Fruit fly (Drosophila melanogaster) whole organism, pupa: ENCODE results near the gene heix.

Source experiments
- CG10348 ChIP-seq: fragments of 200-800 bp; sonication (Bioruptor generic); IDR thresholded peaks from 2 replicates; pipeline ENCODE4 v1.3.6; 2022; ENCODE audit warnings: missing biosample characterization, missing genetic modification characterization
- CG12605 ChIP-seq: fragments of 200-800 bp; sonication (Bioruptor generic); IDR thresholded peaks from 2 replicates; pipeline ENCODE4 v1.3.6; 2022; ENCODE audit warnings: missing biosample characterization, missing genetic modification characterization
- CG13204 ChIP-seq: fragments of 200-800 bp; sonication (Bioruptor generic); optimal IDR thresholded peaks from 2 replicates; lab custom pipeline; 2018; ENCODE audit warnings: missing biosample characterization, mild to moderate bottlenecking, missing genetic modification characterization, moderate library complexity
- CG14655 ChIP-seq: fragments of 200-800 bp; sonication (Bioruptor generic); optimal IDR thresholded peaks from 3 replicates; lab custom pipeline; 2017; ENCODE audit warnings: mild to moderate bottlenecking, missing biosample characterization, missing genetic modification reagents, missing genetic modification characterization
- CG15710 ChIP-seq: fragments of 200-800 bp; sonication (Bioruptor generic); optimal IDR thresholded peaks from 2 replicates; lab custom pipeline; 2018; ENCODE audit warnings: missing biosample characterization, mild to moderate bottlenecking, missing genetic modification characterization, moderate library complexity
- CG17806 ChIP-seq: fragments of 200-800 bp; sonication (Bioruptor generic); optimal IDR thresholded peaks from 2 replicates; lab custom pipeline; 2018; ENCODE audit warnings: missing biosample characterization, mild to moderate bottlenecking, missing genetic modification characterization, moderate library complexity
- CG32121 ChIP-seq: fragments of 200-800 bp; sonication (Bioruptor generic); IDR thresholded peaks from 2 replicates; pipeline ENCODE4 v1.3.6; 2022; ENCODE audit warnings: missing biosample characterization, missing genetic modification characterization
- CG34367 ChIP-seq: fragments of 200-800 bp; sonication (Bioruptor generic); optimal IDR thresholded peaks from 2 replicates; lab custom pipeline; 2018; ENCODE audit warnings: missing biosample characterization, mild to moderate bottlenecking, missing genetic modification characterization
- CG4496 ChIP-seq: fragments of 200-800 bp; sonication (Bioruptor generic); IDR thresholded peaks from 3 replicates; pipeline ENCODE4 v1.3.6; 2022; ENCODE audit warnings: missing biosample characterization, missing genetic modification characterization
- CG8159 ChIP-seq: fragments of 200-800 bp; sonication (Bioruptor generic); optimal IDR thresholded peaks from 3 replicates; lab custom pipeline; 2018; ENCODE audit warnings: missing biosample characterization, mild to moderate bottlenecking, missing genetic modification characterization, moderate library complexity
- CG8301 ChIP-seq: fragments of 200-800 bp; sonication (Bioruptor generic); optimal IDR thresholded peaks from 2 replicates; lab custom pipeline; 2018; ENCODE audit warnings: missing biosample characterization, mild to moderate bottlenecking, missing genetic modification characterization
- CG9948 ChIP-seq: fragments of 200-800 bp; sonication (Bioruptor generic); optimal IDR thresholded peaks from 2 replicates; lab custom pipeline; 2018; ENCODE audit warnings: missing biosample characterization, mild to moderate bottlenecking, missing genetic modification characterization, moderate library complexity
- D1 ChIP-seq: fragments of 200-800 bp; sonication (Bioruptor generic); optimal IDR thresholded peaks from 2 replicates; lab custom pipeline; 2018; ENCODE audit warnings: missing biosample characterization, mild to moderate bottlenecking, missing genetic modification characterization, moderate library complexity
- EcR ChIP-seq: fragments of 200-800 bp; sonication (Bioruptor generic); optimal IDR thresholded peaks from 3 replicates; lab custom pipeline; 2019; ENCODE audit warnings: missing biosample characterization, missing genetic modification characterization, mild to moderate bottlenecking, moderate library complexity, missing genetic modification reagents
- Ets98B ChIP-seq: fragments of 200-800 bp; sonication (Bioruptor generic); IDR thresholded peaks from 2 replicates; pipeline ENCODE4 v1.3.6; 2022; ENCODE audit warnings: missing biosample characterization, missing genetic modification characterization
- Pif1A ChIP-seq: fragments of 200-800 bp; sonication (Bioruptor generic); optimal IDR thresholded peaks from 3 replicates; lab custom pipeline; 2016; ENCODE audit warnings: missing biosample characterization, missing genetic modification characterization
- Pif1B ChIP-seq: fragments of 200-800 bp; sonication (Bioruptor generic); optimal IDR thresholded peaks from 3 replicates; lab custom pipeline; 2016; ENCODE audit warnings: missing biosample characterization, missing genetic modification characterization
- Snoo ChIP-seq: fragments of 200-800 bp; sonication (Bioruptor generic); optimal IDR thresholded peaks from 3 replicates; lab custom pipeline; 2017; ENCODE audit warnings: missing biosample characterization, mild to moderate bottlenecking, missing genetic modification characterization, inconsistent platforms
- fd96Ca ChIP-seq: fragments of 200-800 bp; sonication (Bioruptor generic); IDR thresholded peaks from 3 replicates; pipeline ENCODE4 v1.3.6; 2022; ENCODE audit warnings: missing biosample characterization, missing genetic modification characterization
- gl ChIP-seq: fragments of 200-800 bp; sonication (Bioruptor generic); optimal IDR thresholded peaks from 2 replicates; lab custom pipeline; 2018; ENCODE audit warnings: missing biosample characterization, mild to moderate bottlenecking, missing genetic modification characterization
- rn ChIP-seq: fragments of 200-800 bp; sonication (Bioruptor generic); IDR thresholded peaks from 2 replicates; pipeline ENCODE4 v1.3.6; 2022; ENCODE audit warnings: missing biosample characterization, missing genetic modification characterization

The heix gene

dm6 chr2L:16285692-16286359 lies 13.8 kb downstream of the heix start:
- TF ChIP-seq Snoo (tag; lab: Kevin White, UChicago), result peak; percentile 86
- TF ChIP-seq gl (tag; lab: Kevin White, UChicago), result peak; percentile 70
- peak; percentile 39 for TF ChIP-seq CG13204
- peak; percentile 86 for TF ChIP-seq CG14655 (GFP tag; lab: Kevin White, UChicago)
- peak; percentile 87 for TF ChIP-seq CG9948 (tag; lab: Kevin White, UChicago)
- TF ChIP-seq CG10348 (GFP tag; lab: Robert Waterston, UW), result no peak
- no peak for TF ChIP-seq Ets98B (GFP tag; lab: Robert Waterston, UW)
- TF ChIP-seq D1 (tag; lab: Kevin White, UChicago), result peak; percentile 22
- no peak for TF ChIP-seq CG12605 (GFP tag; lab: Robert Waterston, UW)
- TF ChIP-seq CG4496 (GFP tag; lab: Robert Waterston, UW), result no peak
- peak; percentile 83 for TF ChIP-seq CG34367
- TF ChIP-seq Pif1A (GFP tag; lab: Kevin White, UChicago), result peak; percentile 77
- no peak for TF ChIP-seq CG32121
- no peak for TF ChIP-seq EcR (GFP tag; lab: Kevin White, UChicago)
- no peak for TF ChIP-seq rn (GFP tag; lab: Robert Waterston, UW)
- peak; percentile 83 for TF ChIP-seq CG8301
- TF ChIP-seq Pif1B (GFP tag; lab: Kevin White, UChicago), result peak; percentile 87
- TF ChIP-seq CG17806, result peak; percentile 92
- TF ChIP-seq fd96Ca, result no peak
- TF ChIP-seq CG8159 (tag; lab: Kevin White, UChicago), result peak; percentile 90
- peak; percentile 84 for TF ChIP-seq CG15710 (tag; lab: Kevin White, UChicago)
- TF ChIP-seq, all 21 proteins: peak for 13

DNA sequence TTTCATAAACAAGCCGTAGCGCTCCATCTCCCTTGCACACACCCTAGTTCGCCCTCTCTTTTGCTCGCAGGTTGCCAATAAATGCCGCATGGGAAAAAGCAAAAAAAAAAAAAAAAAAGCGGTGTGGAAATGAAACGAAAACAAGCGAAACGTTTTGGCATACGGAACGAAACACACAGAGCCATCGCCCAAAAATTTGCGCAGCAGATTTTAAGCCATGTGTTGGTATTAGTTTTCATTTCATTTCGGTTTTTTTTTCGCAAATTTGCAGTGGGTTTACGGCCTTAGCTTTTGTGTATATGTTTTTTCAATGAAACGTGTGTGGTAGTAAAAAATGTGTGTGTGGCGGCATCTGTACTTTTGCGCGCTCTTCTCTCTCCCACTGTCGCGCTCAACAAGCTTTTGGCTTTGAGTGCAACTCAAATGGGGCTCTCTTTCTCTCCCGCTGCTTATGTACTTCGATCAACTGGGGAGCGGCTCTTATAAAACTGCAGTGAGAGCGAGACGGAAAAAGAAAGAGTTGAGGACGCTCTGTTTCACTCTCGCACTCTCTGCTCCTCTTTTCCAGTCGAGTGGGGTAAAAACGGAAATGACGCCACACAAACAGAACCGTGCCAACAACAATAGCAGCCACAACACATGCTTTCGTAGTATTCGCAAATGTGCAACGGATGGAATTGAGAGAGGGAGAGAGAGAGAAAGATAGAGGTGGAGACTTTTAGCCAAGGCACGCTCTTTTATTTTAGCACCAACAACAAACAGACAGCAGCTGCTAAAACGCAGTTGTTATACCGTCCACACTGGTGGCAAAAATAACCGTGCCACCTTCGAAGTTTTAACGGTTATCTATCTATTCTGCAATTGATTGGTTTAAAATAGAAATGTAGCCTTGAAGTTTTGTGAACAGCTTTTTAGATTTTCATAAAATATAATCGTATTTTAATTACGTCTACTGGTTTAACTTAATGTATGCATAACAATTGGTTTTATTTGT lies 15.1 kb downstream of the heix start:
- TF ChIP-seq gl (tag; lab: Kevin White, UChicago), result peak; percentile 30
- peak; percentile 45 for TF ChIP-seq Pif1B (GFP tag; lab: Kevin White, UChicago)
- TF ChIP-seq CG4496 (GFP tag; lab: Robert Waterston, UW), result no peak
- peak; percentile 70 for TF ChIP-seq Snoo (tag; lab: Kevin White, UChicago)
- peak; percentile 65 for TF ChIP-seq CG8159 (tag; lab: Kevin White, UChicago)
- TF ChIP-seq fd96Ca, result no peak
- no peak for TF ChIP-seq CG32121
- TF ChIP-seq CG10348 (GFP tag; lab: Robert Waterston, UW), result no peak
- peak; percentile 48 for TF ChIP-seq D1 (tag; lab: Kevin White, UChicago)
- TF ChIP-seq CG13204, result peak; percentile 68
- peak; percentile 60 for TF ChIP-seq EcR (GFP tag; lab: Kevin White, UChicago)
- peak; percentile 65 for TF ChIP-seq Pif1A (GFP tag; lab: Kevin White, UChicago)
- peak; percentile 33 for TF ChIP-seq CG9948 (tag; lab: Kevin White, UChicago)
- no peak for TF ChIP-seq rn (GFP tag; lab: Robert Waterston, UW)
- TF ChIP-seq Ets98B (GFP tag; lab: Robert Waterston, UW), result no peak
- TF ChIP-seq CG34367, result peak; percentile 38
- TF ChIP-seq CG12605 (GFP tag; lab: Robert Waterston, UW), result no peak
- TF ChIP-seq CG17806, result peak; percentile 34
- peak; percentile 65 for TF ChIP-seq CG8301
- TF ChIP-seq CG15710 (tag; lab: Kevin White, UChicago), result peak; percentile 52
- TF ChIP-seq CG14655 (GFP tag; lab: Kevin White, UChicago), result peak; percentile 64

- no peak for TF ChIP-seq CG8159 (tag; lab: Kevin White, UChicago)
- peak; percentile 36; the same call in 1 of the 2 replicates for TF ChIP-seq CG32121
- no peak for TF ChIP-seq CG14655 (GFP tag; lab: Kevin White, UChicago)
- peak; percentile 50; the same call in 1 of the 3 replicates for TF ChIP-seq fd96Ca
- TF ChIP-seq Pif1A (GFP tag; lab: Kevin White, UChicago), result no peak
- no peak for TF ChIP-seq rn (GFP tag; lab: Robert Waterston, UW)
- no peak for TF ChIP-seq CG15710 (tag; lab: Kevin White, UChicago)
- TF ChIP-seq CG34367, result no peak
- no peak for TF ChIP-seq gl (tag; lab: Kevin White, UChicago)
- TF ChIP-seq CG13204, result no peak
- 0 out of 2 replicates have a peak, but pooled peaks have one; percentile 22 for TF ChIP-seq CG12605 (GFP tag; lab: Robert Waterston, UW)
- TF ChIP-seq D1 (tag; lab: Kevin White, UChicago), result no peak
- TF ChIP-seq CG4496 (GFP tag; lab: Robert Waterston, UW), result no peak
- peak; percentile 79 for TF ChIP-seq EcR (GFP tag; lab: Kevin White, UChicago)
These were observed 16.8 kb downstream of the heix start for dm6 chr2L:16282856-16283255.

dm6 chr2L:16282077-16282471 lies 17.6 kb downstream of the heix start:
- TF ChIP-seq EcR (GFP tag; lab: Kevin White, UChicago) (peak; percentile 11), fd96Ca (0 out of 3 replicates have a peak, but pooled peaks have one; percentile 30), D1 (tag; lab: Kevin White, UChicago) (no peak), Ets98B (GFP tag; lab: Robert Waterston, UW) (0 out of 2 replicates have a peak, but pooled peaks have one; percentile 2), CG4496 (GFP tag; lab: Robert Waterston, UW) (0 out of 3 replicates have a peak, but pooled peaks have one; percentile 20)
